Worm (Caenorhabditis elegans) whole organism, young adult: ENCODE data around the gene clec-214.

Experiments
- B0019.2 ChIP-seq: fragments of 200-800 bp; sonication (Bioruptor generic); conservative IDR thresholded peaks from 2 replicates; pipeline ENCODE4 v1.3.6; 2022; ENCODE audit warnings: missing genetic modification reagents, missing genetic modification characterization, missing compliant biosample characterization
- D2030.7 ChIP-seq: fragments of 200-800 bp; sonication (Bioruptor generic); IDR thresholded peaks from 2 replicates; pipeline ENCODE4 v1.3.6; 2022; ENCODE audit warnings: missing genetic modification reagents, missing genetic modification characterization, missing compliant biosample characterization
- F22D6.2 ChIP-seq: sonication (generic microtip); optimal IDR thresholded peaks from 2 replicates; lab custom pipeline; 2016; ENCODE audit warnings: mild to moderate bottlenecking, missing genetic modification characterization, missing compliant biosample characterization
- F37B4.10 ChIP-seq: fragments of 200-800 bp; sonication (Bioruptor generic); IDR thresholded peaks from 2 replicates; pipeline ENCODE4 v1.3.6; 2022; ENCODE audit warnings: missing genetic modification characterization, missing compliant biosample characterization
- F49E8.2 ChIP-seq: sonication (generic microtip); optimal IDR thresholded peaks from 3 replicates; lab custom pipeline; 2017; ENCODE audit warnings: missing genetic modification characterization, mild to moderate bottlenecking, missing compliant biosample characterization, antibody characterized with exemption, moderate library complexity; ENCODE audit not compliant: insufficient read depth
- F55B11.4 ChIP-seq: sonication (generic microtip); optimal IDR thresholded peaks from 2 replicates; lab custom pipeline; 2016; ENCODE audit warnings: missing compliant biosample characterization, missing genetic modification characterization, borderline replicate concordance; ENCODE audit not compliant: insufficient read depth
- F57C9.4 ChIP-seq: sonication (generic microtip); optimal IDR thresholded peaks from 2 replicates; lab custom pipeline; 2017; ENCODE audit warnings: mild to moderate bottlenecking, missing genetic modification characterization, missing compliant biosample characterization
- K11D2.4 ChIP-seq: fragments of 200-800 bp; sonication (Bioruptor generic); IDR thresholded peaks from 2 replicates; pipeline ENCODE4 v1.3.6; 2022; ENCODE audit warnings: missing genetic modification reagents, missing genetic modification characterization, missing compliant biosample characterization
- Y53F4B.3 ChIP-seq: fragments of 200-800 bp; sonication (Bioruptor generic); IDR thresholded peaks from 2 replicates; pipeline ENCODE4 v1.3.6; 2022; ENCODE audit warnings: missing genetic modification reagents, missing genetic modification characterization, missing compliant biosample characterization
- Y67H2A.10 ChIP-seq: fragments of 200-800 bp; sonication (Bioruptor generic); conservative IDR thresholded peaks from 2 replicates; pipeline ENCODE4 v1.3.6; 2022; ENCODE audit warnings: missing genetic modification reagents, missing genetic modification characterization, missing compliant biosample characterization
- ZK185.1 ChIP-seq: sonication (generic microtip); optimal IDR thresholded peaks from 2 replicates; lab custom pipeline; 2016; ENCODE audit warnings: mild to moderate bottlenecking, missing genetic modification characterization, missing compliant biosample characterization; ENCODE audit not compliant: poor library complexity, severe bottlenecking
- aptf-3 ChIP-seq: fragments of 200-800 bp; sonication (Bioruptor generic); IDR thresholded peaks from 2 replicates; pipeline ENCODE4 v1.3.6; 2022; ENCODE audit warnings: missing genetic modification characterization, missing compliant biosample characterization
- attf-6 ChIP-seq: fragments of 200-800 bp; sonication (Bioruptor generic); IDR thresholded peaks from 2 replicates; pipeline ENCODE4 v1.3.6; 2022; ENCODE audit warnings: missing genetic modification reagents, missing genetic modification characterization, missing compliant biosample characterization
- bed-1 ChIP-seq: fragments of 200-800 bp; sonication (Bioruptor generic); IDR thresholded peaks from 2 replicates; pipeline ENCODE4 v1.3.6; 2022; ENCODE audit warnings: missing genetic modification reagents, missing genetic modification characterization, missing compliant biosample characterization
- bed-2 ChIP-seq: fragments of 200-800 bp; sonication (Bioruptor generic); IDR thresholded peaks from 2 replicates; pipeline ENCODE4 v1.3.6; 2022; ENCODE audit warnings: missing genetic modification reagents, missing genetic modification characterization, missing compliant biosample characterization
- cebp-1 ChIP-seq, 2 experiments: fragments of 200-800 bp in 1 of 2; sonication (Bioruptor generic) in 1 of 2; sonication (generic microtip) in 1 of 2; IDR thresholded peaks in 1 of 2; optimal IDR thresholded peaks in 1 of 2; 2 replicates each; pipeline versions ENCODE4 v1.3.6 to Lab custom; 2017 to 2022; ENCODE audit warnings: missing compliant biosample characterization in 2 of 2, missing genetic modification characterization in 2 of 2, mild to moderate bottlenecking in 1 of 2, missing genetic modification reagents in 1 of 2, moderate library complexity in 1 of 2
- ceh-91 ChIP-seq: fragments of 200-800 bp; sonication (Bioruptor generic); IDR thresholded peaks from 2 replicates; pipeline ENCODE4 v1.3.6; 2022; ENCODE audit warnings: missing genetic modification reagents, missing genetic modification characterization, missing compliant biosample characterization
- chd-7 ChIP-seq: sonication (generic microtip); optimal IDR thresholded peaks from 2 replicates; lab custom pipeline; 2016; ENCODE audit warnings: mild to moderate bottlenecking, missing genetic modification characterization, moderate library complexity, missing compliant biosample characterization
- dpl-1 ChIP-seq: fragments of 150-350 bp; optimal IDR thresholded peaks from 2 replicates; lab custom pipeline; 2014; ENCODE audit warnings: missing biosample characterization, missing genetic modification reagents, missing genetic modification characterization
- efl-1 ChIP-seq: fragments of 150-350 bp; optimal IDR thresholded peaks from 2 replicates; lab custom pipeline; 2014; ENCODE audit warnings: missing biosample characterization, missing genetic modification reagents, missing genetic modification characterization
- ekl-4 ChIP-seq: fragments of 200-800 bp; sonication (Bioruptor generic); IDR thresholded peaks from 2 replicates; pipeline ENCODE4 v1.3.6; 2022; ENCODE audit warnings: missing genetic modification reagents, missing genetic modification characterization, missing compliant biosample characterization
- ets-4 ChIP-seq: fragments of 200-800 bp; sonication (Bioruptor generic); optimal IDR thresholded peaks from 2 replicates; lab custom pipeline; 2018; ENCODE audit warnings: mild to moderate bottlenecking, missing genetic modification characterization, missing compliant biosample characterization
- fkh-3 ChIP-seq: sonication (generic microtip); optimal IDR thresholded peaks from 2 replicates; lab custom pipeline; 2016; ENCODE audit warnings: mild to moderate bottlenecking, missing genetic modification characterization, missing compliant biosample characterization
- gei-17 ChIP-seq: fragments of 200-800 bp; sonication (Bioruptor generic); optimal IDR thresholded peaks from 2 replicates; lab custom pipeline; 2018; ENCODE audit warnings: mild to moderate bottlenecking, missing genetic modification characterization, missing compliant biosample characterization
- hlh-12 ChIP-seq: sonication (generic microtip); optimal IDR thresholded peaks from 2 replicates; lab custom pipeline; 2016; ENCODE audit warnings: missing genetic modification characterization, missing compliant biosample characterization
- hsf-1 ChIP-seq: fragments of 200-800 bp; sonication (Bioruptor generic); IDR thresholded peaks from 2 replicates; pipeline ENCODE4 v1.3.6; 2022; ENCODE audit warnings: missing genetic modification reagents, missing genetic modification characterization, missing compliant biosample characterization
- lag-1 ChIP-seq: fragments of 200-800 bp; sonication (Bioruptor generic); IDR thresholded peaks from 2 replicates; pipeline ENCODE4 v1.3.6; 2022; ENCODE audit warnings: missing genetic modification reagents, missing genetic modification characterization, missing compliant biosample characterization
- let-526 ChIP-seq: fragments of 200-800 bp; sonication (Bioruptor generic); IDR thresholded peaks from 2 replicates; pipeline ENCODE4 v1.3.6; 2022; ENCODE audit warnings: missing genetic modification reagents, missing genetic modification characterization, missing compliant biosample characterization
- let-607 ChIP-seq, 2 experiments: fragments of 200-800 bp in 1 of 2; sonication (Bioruptor generic) in 1 of 2; sonication (generic microtip) in 1 of 2; optimal IDR thresholded peaks; 2 replicates each; lab custom pipeline; 2016 to 2018; ENCODE audit warnings: mild to moderate bottlenecking in 2 of 2, missing compliant biosample characterization in 2 of 2, missing genetic modification characterization in 2 of 2, moderate library complexity in 2 of 2, missing genotype in 1 of 2
- lin-54 ChIP-seq: fragments of 200-800 bp; sonication (Bioruptor generic); optimal IDR thresholded peaks from 2 replicates; lab custom pipeline; 2018; ENCODE audit warnings: mild to moderate bottlenecking, missing genetic modification characterization, missing compliant biosample characterization
- lsl-1 ChIP-seq: fragments of 200-800 bp; sonication (Bioruptor generic); optimal IDR thresholded peaks from 2 replicates; lab custom pipeline; 2018; ENCODE audit warnings: mild to moderate bottlenecking, missing genetic modification characterization, moderate library complexity, missing compliant biosample characterization
- lsy-27 ChIP-seq: sonication (generic microtip); optimal IDR thresholded peaks from 2 replicates; lab custom pipeline; 2017; ENCODE audit warnings: missing genetic modification characterization, mild to moderate bottlenecking, missing compliant biosample characterization, antibody characterized with exemption, missing genotype, borderline replicate concordance; ENCODE audit not compliant: insufficient read depth
- madf-3 ChIP-seq: fragments of 200-800 bp; sonication (Bioruptor generic); IDR thresholded peaks from 2 replicates; pipeline ENCODE4 v1.3.6; 2022; ENCODE audit warnings: missing genetic modification reagents, missing genetic modification characterization, missing compliant biosample characterization
- madf-8 ChIP-seq: fragments of 200-800 bp; sonication (Bioruptor generic); conservative IDR thresholded peaks from 2 replicates; pipeline ENCODE4 v1.3.6; 2022; ENCODE audit warnings: missing genetic modification reagents, missing genetic modification characterization, missing compliant biosample characterization
- mcd-1 ChIP-seq: fragments of 200-800 bp; sonication (Bioruptor generic); IDR thresholded peaks from 2 replicates; pipeline ENCODE4 v1.3.6; 2022; ENCODE audit warnings: missing genetic modification reagents, missing genetic modification characterization, missing compliant biosample characterization
- mel-28 ChIP-seq: sonication (generic microtip); optimal IDR thresholded peaks from 2 replicates; lab custom pipeline; 2016; ENCODE audit warnings: borderline replicate concordance, mild to moderate bottlenecking, missing genetic modification characterization, missing compliant biosample characterization
- mxl-1 ChIP-seq: sonication (generic microtip); optimal IDR thresholded peaks from 2 replicates; lab custom pipeline; 2016; ENCODE audit warnings: missing genetic modification characterization, missing compliant biosample characterization
- nhr-90 ChIP-seq: sonication (generic microtip); optimal IDR thresholded peaks from 2 replicates; lab custom pipeline; 2016; ENCODE audit warnings: missing genotype, mild to moderate bottlenecking, missing genetic modification characterization, missing compliant biosample characterization
- pbrm-1 ChIP-seq: fragments of 200-800 bp; sonication (Bioruptor generic); IDR thresholded peaks from 2 replicates; pipeline ENCODE4 v1.3.6; 2022; ENCODE audit warnings: missing genetic modification reagents, missing genetic modification characterization, missing compliant biosample characterization
- snpc-1.1 ChIP-seq: sonication (generic microtip); optimal IDR thresholded peaks from 2 replicates; lab custom pipeline; 2017; ENCODE audit warnings: missing genetic modification characterization, mild to moderate bottlenecking, missing compliant biosample characterization, antibody characterized with exemption, moderate library complexity, missing genotype, missing genetic modification reagents; ENCODE audit not compliant: insufficient read depth
- snpc-1.3 ChIP-seq: sonication (generic microtip); optimal IDR thresholded peaks from 2 replicates; lab custom pipeline; 2017; ENCODE audit warnings: missing genetic modification characterization, mild to moderate bottlenecking, missing compliant biosample characterization, antibody characterized with exemption, moderate library complexity, missing genotype, missing genetic modification reagents; ENCODE audit not compliant: insufficient read depth
- somi-1 ChIP-seq: fragments of 200-800 bp; sonication (Bioruptor generic); optimal IDR thresholded peaks from 2 replicates; lab custom pipeline; 2018; ENCODE audit warnings: mild to moderate bottlenecking, missing genetic modification characterization, missing compliant biosample characterization
- unc-130 ChIP-seq: sonication (generic microtip); optimal IDR thresholded peaks from 2 replicates; lab custom pipeline; 2016; ENCODE audit warnings: missing genetic modification reagents, missing genetic modification characterization, missing compliant biosample characterization
- xnd-1 ChIP-seq: sonication (generic microtip); optimal IDR thresholded peaks from 2 replicates; lab custom pipeline; 2016; ENCODE audit warnings: missing genotype, missing genetic modification reagents, missing genetic modification characterization, missing compliant biosample characterization
- ztf-18 ChIP-seq: sonication (generic microtip); optimal IDR thresholded peaks from 2 replicates; lab custom pipeline; 2016; ENCODE audit warnings: missing genotype, mild to moderate bottlenecking, missing genetic modification characterization, missing compliant biosample characterization
- ztf-22 ChIP-seq: fragments of 200-800 bp; sonication (Bioruptor generic); optimal IDR thresholded peaks from 2 replicates; lab custom pipeline; 2018; ENCODE audit warnings: mild to moderate bottlenecking, missing genetic modification characterization, moderate library complexity, missing compliant biosample characterization
- ztf-28 ChIP-seq: fragments of 200-800 bp; sonication (Bioruptor generic); IDR thresholded peaks from 2 replicates; pipeline ENCODE4 v1.3.6; 2022; ENCODE audit warnings: missing genetic modification reagents, missing genetic modification characterization, missing compliant biosample characterization
- ztf-3 ChIP-seq: fragments of 200-800 bp; sonication (Bioruptor generic); optimal IDR thresholded peaks from 2 replicates; lab custom pipeline; 2018; ENCODE audit warnings: mild to moderate bottlenecking, missing genetic modification characterization, missing compliant biosample characterization

Gene clec-214

DNA sequence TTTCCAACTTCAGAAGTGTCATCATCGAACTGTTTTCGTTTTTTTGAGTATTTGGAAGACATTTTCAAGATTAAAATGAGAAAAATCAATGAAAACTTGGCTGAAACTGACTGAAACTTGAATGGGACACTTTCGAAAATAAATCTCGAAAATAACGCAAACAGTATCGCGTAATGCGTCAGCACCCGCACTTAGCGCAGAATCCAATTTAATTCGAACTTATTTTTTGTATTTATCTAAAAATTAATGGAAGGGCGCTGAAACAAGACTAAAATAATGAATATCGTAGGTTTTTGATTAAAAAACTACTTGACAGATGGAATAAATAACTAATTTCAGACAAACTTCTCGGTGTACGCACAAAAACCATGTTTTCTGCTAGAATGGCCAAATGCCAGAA is 34.6 kb upstream of the clec-214 start, which contains the start of the genes snu-66 and ints-9 (continued):
- TF ChIP-seq ekl-4 (GFP tag; lab: Robert Waterston, UW), result no peak
- no peak for TF ChIP-seq xnd-1 (tag; lab: Kevin White, UChicago)
- TF ChIP-seq cebp-1 (GFP tag; IDR thresholded peaks at IDR 0.05; lab: Robert Waterston, UW), result no peak
- TF ChIP-seq cebp-1 (tag; optimal IDR thresholded peaks at IDR 0.05; lab: Kevin White, UChicago), result peak; percentile 45
- peak; percentile 7; the same call in 1 of the 2 replicates for TF ChIP-seq pbrm-1
- TF ChIP-seq K11D2.4 (GFP tag; lab: Robert Waterston, UW), result no peak
- no peak for TF ChIP-seq lag-1
- no peak for TF ChIP-seq D2030.7 (GFP tag; lab: Robert Waterston, UW)
- TF ChIP-seq ets-4, result no peak
- TF ChIP-seq ZK185.1 (tag; lab: Kevin White, UChicago), result peak; percentile 46
- TF ChIP-seq ztf-18, result peak; percentile 93
- peak; percentile 80 for TF ChIP-seq mcd-1 (GFP tag; lab: Robert Waterston, UW)
- no peak for TF ChIP-seq chd-7
- TF ChIP-seq somi-1, result no peak
- TF ChIP-seq snpc-1.1 (tag; lab: Kevin White, UChicago), result peak; percentile 24
- no peak for TF ChIP-seq ztf-28 (GFP tag; lab: Robert Waterston, UW)
- TF ChIP-seq let-607 (tag; optimal IDR thresholded peaks at IDR 0.05; lab: Kevin White, UChicago), result no peak
- peak; percentile 41 for TF ChIP-seq lsl-1 (GFP tag; lab: Kevin White, UChicago)
- peak; percentile 48 for TF ChIP-seq lin-54 (GFP tag; lab: Kevin White, UChicago)
- no peak for TF ChIP-seq F22D6.2
- no peak for TF ChIP-seq aptf-3 (GFP tag; lab: Robert Waterston, UW)
- no peak for TF ChIP-seq fkh-3 (tag; lab: Kevin White, UChicago)
- TF ChIP-seq F49E8.2, result no peak
- no peak for TF ChIP-seq snpc-1.3 (tag; lab: Kevin White, UChicago)
- no peak for TF ChIP-seq B0019.2 (GFP tag; lab: Robert Waterston, UW)
- TF ChIP-seq bed-1 (GFP tag; lab: Robert Waterston, UW), result no peak
- TF ChIP-seq gei-17 (GFP tag; lab: Kevin White, UChicago), result no peak
- no peak for TF ChIP-seq madf-8 (GFP tag; lab: Robert Waterston, UW)
- no peak for TF ChIP-seq attf-6 (GFP tag; lab: Robert Waterston, UW)
- no peak for TF ChIP-seq mel-28 (tag; lab: Kevin White, UChicago)
- TF ChIP-seq Y67H2A.10 (GFP tag; lab: Robert Waterston, UW), result no peak
- no peak for TF ChIP-seq nhr-90 (tag; lab: Kevin White, UChicago)
- no peak for TF ChIP-seq unc-130 (GFP tag; lab: Kevin White, UChicago)
- TF ChIP-seq bed-2 (GFP tag; lab: Robert Waterston, UW), result no peak
- no peak for TF ChIP-seq F55B11.4 (tag; lab: Kevin White, UChicago)
- TF ChIP-seq Y53F4B.3 (GFP tag; lab: Robert Waterston, UW), result no peak
- TF ChIP-seq F57C9.4 (tag; lab: Kevin White, UChicago), result no peak
- TF ChIP-seq madf-3 (GFP tag; lab: Robert Waterston, UW), result no peak
- TF ChIP-seq hsf-1 (GFP tag; lab: Robert Waterston, UW), result peak; percentile 53
- TF ChIP-seq F37B4.10 (GFP tag; lab: Robert Waterston, UW), result no peak
- TF ChIP-seq ztf-22 (GFP tag; lab: Kevin White, UChicago), result no peak
- TF ChIP-seq lsy-27 (tag; lab: Kevin White, UChicago), result no peak
- no peak for TF ChIP-seq let-526 (GFP tag; lab: Robert Waterston, UW)
- TF ChIP-seq ceh-91 (GFP tag; lab: Robert Waterston, UW), result 0 out of 2 replicates have a peak, but pooled peaks have one; percentile 11
- TF ChIP-seq hlh-12 (tag; lab: Kevin White, UChicago), result no peak
- TF ChIP-seq mxl-1, result no peak
- TF ChIP-seq ztf-3 (GFP tag; lab: Kevin White, UChicago), result no peak
- TF ChIP-seq efl-1 (GFP tag; lab: Kevin White, UChicago), result no peak
- TF ChIP-seq dpl-1 (GFP tag; lab: Kevin White, UChicago), result no peak
- TF ChIP-seq, all 124 proteins: peak for 19
